Worm (Caenorhabditis elegans): ENCODE data around the gene emb-1.

Gene emb-1

DNA sequence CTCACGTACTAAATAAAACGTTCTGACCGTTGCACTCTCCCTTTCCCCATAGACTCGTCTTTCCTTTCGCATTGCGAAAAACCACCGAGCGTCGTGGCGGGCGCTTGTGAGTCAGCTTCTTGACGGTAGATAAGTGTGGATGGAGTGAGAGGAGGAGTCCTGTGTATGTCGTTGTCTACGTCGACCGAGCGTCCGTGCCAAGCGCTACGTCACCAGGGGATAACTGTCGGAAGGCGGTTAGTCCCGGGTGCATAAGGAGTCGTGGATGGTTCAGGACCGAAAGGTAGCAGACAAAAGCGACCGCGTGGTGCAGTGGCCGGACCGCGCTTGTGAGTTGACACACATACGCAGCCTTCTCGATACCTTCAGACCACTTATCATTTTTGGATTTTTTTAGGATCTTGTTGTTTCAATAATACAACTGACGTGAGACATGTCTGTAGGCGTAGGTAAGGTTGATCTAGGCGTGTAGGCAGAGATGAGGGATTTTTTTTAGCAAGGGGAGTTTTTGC is 38.0 kb downstream of the emb-1 start:
- TF ChIP-seq B0310.2 (tag; optimal IDR thresholded peaks at IDR 0.05) (peak; percentile 63), ets-7 (tag; optimal IDR thresholded peaks at IDR 0.05) (peak; percentile 55), hmbx-1 (tag; optimal IDR thresholded peaks at IDR 0.05) (peak; percentile 16), tbx-37 (GFP tag; conservative IDR thresholded peaks at IDR 0.05) (peak; percentile 40), pes-1 (GFP tag; IDR thresholded peaks at IDR 0.05) (peak; percentile 84), hmg-4 (GFP tag; optimal IDR thresholded peaks at IDR 0.05) (peak; percentile 93), scrt-1 (GFP tag; IDR thresholded peaks at IDR 0.05) (peak; percentile 75), ceh-13 (GFP tag; optimal IDR thresholded peaks at IDR 0.05) (peak; percentile 47), hnd-1 (tag; optimal IDR thresholded peaks at IDR 0.05) (peak; percentile 26), sea-1 (GFP tag; conservative IDR thresholded peaks at IDR 0.05) (peak; percentile 76), F13C5.2 (tag; optimal IDR thresholded peaks at IDR 0.05) (peak; percentile 66), aly-1 (tag; optimal IDR thresholded peaks at IDR 0.05) (peak; percentile 90), flt-1 (GFP tag; IDR thresholded peaks at IDR 0.05) (peak; percentile 80)

DNA sequence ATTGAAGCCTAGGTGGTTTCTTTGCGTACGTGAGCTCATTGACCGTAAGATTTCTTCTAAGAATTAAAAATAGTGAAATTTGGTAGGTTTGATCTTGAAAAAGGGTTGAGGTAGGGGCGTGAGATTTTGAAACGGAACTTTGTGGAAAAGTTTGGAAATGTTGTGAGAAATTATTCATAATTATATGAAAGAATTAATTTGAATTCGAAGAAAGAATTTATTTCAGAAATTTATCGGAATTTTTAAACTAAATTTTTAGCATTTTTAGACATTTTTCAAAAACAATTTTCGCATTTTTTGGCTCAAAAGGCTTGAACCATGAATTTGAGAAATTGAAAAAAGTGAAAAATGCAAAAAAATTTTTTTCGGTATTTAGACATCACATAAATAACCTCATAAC is 40.9 kb downstream of the emb-1 start:
- no peak for TF ChIP-seq sea-1 (GFP tag; conservative IDR thresholded peaks at IDR 0.05)
- TF ChIP-seq F13C5.2 (tag; optimal IDR thresholded peaks at IDR 0.05), result no peak
- no peak for TF ChIP-seq scrt-1 (GFP tag; IDR thresholded peaks at IDR 0.05)
- TF ChIP-seq tra-4 (tag; optimal IDR thresholded peaks at IDR 0.05), result no peak
- no peak for TF ChIP-seq ceh-36 (tag; optimal IDR thresholded peaks at IDR 0.05)
- no peak for TF ChIP-seq tbx-37 (GFP tag; conservative IDR thresholded peaks at IDR 0.05)
- TF ChIP-seq aly-1 (tag; optimal IDR thresholded peaks at IDR 0.05), result no peak
- TF ChIP-seq ama-1 (optimal IDR thresholded peaks at IDR 0.05), result no peak
- TF ChIP-seq ceh-13 (GFP tag; optimal IDR thresholded peaks at IDR 0.05), result no peak
- no peak for TF ChIP-seq hnd-1 (tag; optimal IDR thresholded peaks at IDR 0.05)
- no peak for TF ChIP-seq hmg-4 (GFP tag; optimal IDR thresholded peaks at IDR 0.05)
- no peak for TF ChIP-seq flt-1 (GFP tag; IDR thresholded peaks at IDR 0.05)
- no peak for TF ChIP-seq pes-1 (GFP tag; IDR thresholded peaks at IDR 0.05)
- TF ChIP-seq tbx-11 (GFP tag; IDR thresholded peaks at IDR 0.05), result no peak
- no peak for TF ChIP-seq hmbx-1 (tag; optimal IDR thresholded peaks at IDR 0.05)
- TF ChIP-seq B0310.2 (tag; optimal IDR thresholded peaks at IDR 0.05), result no peak
- no peak for TF ChIP-seq ets-7 (tag; optimal IDR thresholded peaks at IDR 0.05)

DNA sequence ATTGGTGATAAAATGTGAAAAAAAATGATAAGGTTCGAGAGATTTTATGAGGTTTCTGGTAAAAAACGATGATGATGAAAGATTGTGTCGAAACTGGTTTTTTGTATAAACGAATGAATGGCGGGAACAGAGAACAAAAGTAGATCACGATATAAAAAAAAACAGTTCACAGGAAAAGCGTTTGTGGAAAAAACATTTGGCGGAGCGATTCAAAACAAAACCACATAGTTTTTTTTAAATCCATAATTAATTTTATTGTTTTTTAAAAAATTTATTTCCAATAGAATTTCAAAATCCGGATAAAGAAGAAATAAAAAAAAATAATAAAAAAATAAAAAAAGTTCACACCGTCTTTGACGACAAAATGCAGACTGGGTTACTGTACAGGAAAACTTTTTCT is 42.1 kb downstream of the emb-1 start, which contains the start of gene ZC155.4:
Gene ZC155.4, minus strand, starts transcription at position 101 of the 400 bp plus-strand sequence.
- TF ChIP-seq hmbx-1 (tag; optimal IDR thresholded peaks at IDR 0.05) (no peak), pes-1 (GFP tag; IDR thresholded peaks at IDR 0.05) (no peak), B0310.2 (tag; optimal IDR thresholded peaks at IDR 0.05) (no peak), F13C5.2 (tag; optimal IDR thresholded peaks at IDR 0.05) (no peak), sea-1 (GFP tag; conservative IDR thresholded peaks at IDR 0.05) (no peak), hmg-4 (GFP tag; optimal IDR thresholded peaks at IDR 0.05) (no peak), hnd-1 (tag; optimal IDR thresholded peaks at IDR 0.05) (no peak), tbx-11 (GFP tag; IDR thresholded peaks at IDR 0.05) (no peak), tbx-37 (GFP tag; conservative IDR thresholded peaks at IDR 0.05) (no peak), ets-7 (tag; optimal IDR thresholded peaks at IDR 0.05) (no peak), flt-1 (GFP tag; IDR thresholded peaks at IDR 0.05) (no peak), ceh-13 (GFP tag; optimal IDR thresholded peaks at IDR 0.05) (no peak), aly-1 (tag; optimal IDR thresholded peaks at IDR 0.05) (no peak), scrt-1 (GFP tag; IDR thresholded peaks at IDR 0.05) (no peak), ceh-36 (tag; optimal IDR thresholded peaks at IDR 0.05) (no peak), ama-1 (optimal IDR thresholded peaks at IDR 0.05) (no peak)

DNA sequence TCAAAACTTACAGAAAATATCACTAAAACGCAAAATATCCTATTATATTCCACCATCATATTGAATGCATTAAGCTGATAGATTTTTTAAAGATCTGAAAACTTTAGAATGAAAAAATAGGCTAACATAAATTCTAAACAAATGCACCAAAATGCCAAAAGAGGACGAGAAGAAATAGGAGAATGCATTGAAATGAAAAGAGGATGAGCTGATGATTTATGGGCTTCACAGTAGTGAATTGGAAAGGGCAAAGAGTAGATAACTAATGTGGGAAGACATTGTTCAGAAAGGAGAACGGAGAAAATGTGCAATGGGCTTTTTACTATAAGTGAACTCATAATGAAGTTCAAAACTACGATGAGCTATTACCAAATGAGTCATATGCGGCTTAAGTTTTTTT is 44.3 kb downstream of the emb-1 start, which contains the start of gene cutl-19:
Gene cutl-19, minus strand, starts transcription at position 101 of the 400 bp plus-strand sequence.
- TF ChIP-seq ama-1 (optimal IDR thresholded peaks at IDR 0.05) (no peak), tra-4 (tag; optimal IDR thresholded peaks at IDR 0.05) (no peak), scrt-1 (GFP tag; IDR thresholded peaks at IDR 0.05) (no peak)

DNA sequence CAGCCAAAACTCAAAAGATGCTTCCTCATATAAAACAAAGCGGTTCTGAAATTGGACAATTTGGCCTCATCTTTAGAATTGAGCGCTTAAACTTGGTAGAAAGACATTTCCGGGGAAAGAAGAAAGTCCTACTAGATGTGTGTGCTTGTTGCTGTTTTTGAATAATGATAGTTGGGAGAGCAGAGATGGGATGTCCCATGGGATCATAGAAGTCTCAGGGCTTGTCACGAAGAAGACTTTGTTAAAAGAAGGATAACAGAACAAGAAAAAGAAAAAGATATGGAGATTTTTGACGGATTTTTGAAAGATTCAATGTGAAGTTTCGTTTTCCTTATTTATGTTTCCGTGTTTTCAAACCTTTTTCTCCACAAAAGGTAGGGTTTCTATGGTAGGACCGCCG is 45.4 kb downstream of the emb-1 start, which contains the start of gene ZC155.2:
Gene ZC155.2, plus strand, starts transcription at position 301 of the 400 bp plus-strand sequence.
- TF ChIP-seq hnd-1 (tag; optimal IDR thresholded peaks at IDR 0.05) (no peak), sea-1 (GFP tag; conservative IDR thresholded peaks at IDR 0.05) (no peak)

DNA sequence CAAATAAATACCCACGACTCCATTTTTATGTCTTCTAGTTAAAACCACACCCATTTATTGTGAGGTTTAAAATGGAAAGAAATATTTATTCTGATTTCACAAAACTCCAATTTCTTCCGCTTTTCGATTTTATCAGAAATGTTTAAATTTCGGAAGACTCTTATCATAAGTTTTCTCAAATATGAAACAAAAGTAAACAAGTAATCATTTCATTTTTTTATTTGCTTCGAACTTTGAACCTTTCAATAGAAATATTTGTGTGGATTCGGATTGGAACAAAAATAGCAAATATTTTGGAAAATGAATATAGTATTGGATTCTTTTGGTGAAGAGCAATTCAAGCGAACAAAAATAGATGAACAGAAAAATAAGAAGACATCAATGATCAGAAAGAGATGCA is 48.6 kb downstream of the emb-1 start:
- TF ChIP-seq ceh-13 (GFP tag; optimal IDR thresholded peaks at IDR 0.05) (no peak), hmbx-1 (tag; optimal IDR thresholded peaks at IDR 0.05) (no peak), flt-1 (GFP tag; IDR thresholded peaks at IDR 0.05) (no peak), hnd-1 (tag; optimal IDR thresholded peaks at IDR 0.05) (no peak), aly-1 (tag; optimal IDR thresholded peaks at IDR 0.05) (no peak), tbx-37 (GFP tag; conservative IDR thresholded peaks at IDR 0.05) (no peak), tra-4 (tag; optimal IDR thresholded peaks at IDR 0.05) (no peak), scrt-1 (GFP tag; IDR thresholded peaks at IDR 0.05) (no peak), ama-1 (optimal IDR thresholded peaks at IDR 0.05) (no peak), ceh-36 (tag; optimal IDR thresholded peaks at IDR 0.05) (no peak), B0310.2 (tag; optimal IDR thresholded peaks at IDR 0.05) (no peak)

DNA sequence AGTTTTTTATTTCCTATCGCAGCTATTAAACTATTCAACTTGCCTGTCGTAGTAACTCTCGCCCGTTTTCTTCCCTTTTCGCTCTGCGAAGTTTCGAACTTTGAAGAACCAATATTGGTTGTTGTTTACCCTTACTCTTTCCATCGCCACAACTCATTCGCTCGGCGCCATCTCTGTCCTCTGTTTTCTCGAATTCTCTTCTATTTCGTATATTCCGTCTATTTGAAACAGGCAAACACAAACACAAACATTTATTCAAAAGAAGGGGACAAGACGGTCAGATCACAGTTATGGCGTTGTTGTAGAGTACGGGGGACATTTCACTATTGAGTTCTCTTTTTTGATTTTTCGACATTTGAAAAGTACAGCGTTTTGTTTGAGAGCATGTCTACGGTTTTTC is 49.5 kb downstream of the emb-1 start:
- TF ChIP-seq ama-1 (optimal IDR thresholded peaks at IDR 0.05) (no peak), scrt-1 (GFP tag; IDR thresholded peaks at IDR 0.05) (no peak), B0310.2 (tag; optimal IDR thresholded peaks at IDR 0.05) (no peak), aly-1 (tag; optimal IDR thresholded peaks at IDR 0.05) (no peak)
